Worm (Caenorhabditis elegans) whole organism, L1 larva: ENCODE measurements around the gene fndc-1.
A peak's percentile ranks its signal among the peaks of the same experiment; 100 is the strongest.

Source experiments
- F16B12.6 ChIP-seq: fragments of 150-350 bp; optimal IDR thresholded peaks from 2 replicates; lab custom pipeline; 2014; ENCODE audit warnings: missing biosample characterization, missing genetic modification characterization
- aly-2 ChIP-seq: fragments of 150-350 bp; optimal IDR thresholded peaks from 2 replicates; lab custom pipeline; 2014; ENCODE audit warnings: missing biosample characterization, missing genetic modification characterization
- ama-1 ChIP-seq: fragments of 150-350 bp; optimal IDR thresholded peaks from 2 replicates; lab custom pipeline; 2014
- blmp-1 ChIP-seq: fragments of 150-350 bp; optimal IDR thresholded peaks from 2 replicates; lab custom pipeline; 2014; ENCODE audit warnings: missing biosample characterization, missing genetic modification characterization
- ceh-8 ChIP-seq: fragments of 200-800 bp; sonication (Bioruptor generic); optimal IDR thresholded peaks from 2 replicates; lab custom pipeline; 2018; ENCODE audit warnings: mild to moderate bottlenecking, missing genetic modification characterization, moderate library complexity, missing compliant biosample characterization
- ceh-82 ChIP-seq, 3 experiments: fragments of 150-350 bp in 1 of 3; sonication (generic microtip) in 2 of 3; optimal IDR thresholded peaks; 2 replicates each; lab custom pipeline; 2014 to 2017; ENCODE audit warnings: missing biosample characterization in 3 of 3, missing genetic modification characterization in 3 of 3
- ceh-90 ChIP-seq: sonication (generic microtip); optimal IDR thresholded peaks from 2 replicates; lab custom pipeline; 2016; ENCODE audit warnings: missing genetic modification characterization, missing compliant biosample characterization
- ces-1 ChIP-seq: fragments of 150-350 bp; optimal IDR thresholded peaks from 2 replicates; lab custom pipeline; 2014; ENCODE audit warnings: missing biosample characterization, missing genetic modification reagents, missing genetic modification characterization
- efl-1 ChIP-seq, 4 experiments: fragments of 150-350 bp; optimal IDR thresholded peaks in 3 of 4; peaks in 1 of 4; 1 replicate in 1 of 4; 2 replicates in 3 of 4; lab custom pipeline; 2014; ENCODE audit warnings: missing biosample characterization in 2 of 4, missing genetic modification characterization in 2 of 4, missing genetic modification reagents in 2 of 4
- elt-3 ChIP-seq, 6 experiments: fragments of 150-350 bp in 1 of 6; sonication (generic microtip); optimal IDR thresholded peaks; 2 replicates each; lab custom pipeline; 2017 to 2018; ENCODE audit warnings: missing biosample characterization in 6 of 6, missing genetic modification characterization in 6 of 6, inconsistent platforms in 1 of 6
- fkh-8 ChIP-seq: sonication (generic microtip); optimal IDR thresholded peaks from 2 replicates; lab custom pipeline; 2016; ENCODE audit warnings: mild to moderate bottlenecking, missing genetic modification characterization, missing compliant biosample characterization
- fos-1 ChIP-seq: fragments of 150-350 bp; optimal IDR thresholded peaks from 2 replicates; lab custom pipeline; 2014; ENCODE audit warnings: missing biosample characterization, missing genetic modification characterization
- hpl-2 ChIP-seq: fragments of 150-350 bp; optimal IDR thresholded peaks from 2 replicates; lab custom pipeline; 2014; ENCODE audit warnings: missing biosample characterization, missing genetic modification reagents, missing genetic modification characterization
- irx-1 ChIP-seq: sonication (generic microtip); optimal IDR thresholded peaks from 2 replicates; lab custom pipeline; 2016; ENCODE audit warnings: missing genetic modification characterization, missing compliant biosample characterization
- isw-1 ChIP-seq: fragments of 200-800 bp; sonication (Bioruptor generic); IDR thresholded peaks from 2 replicates; pipeline ENCODE4 v1.3.6; 2022; ENCODE audit warnings: missing genetic modification characterization, missing compliant biosample characterization
- lin-13 ChIP-seq: fragments of 150-350 bp; optimal IDR thresholded peaks from 2 replicates; lab custom pipeline; 2014; ENCODE audit warnings: missing biosample characterization, missing genetic modification reagents, missing genetic modification characterization
- lin-35 ChIP-seq, 2 experiments: fragments of 150-350 bp; optimal IDR thresholded peaks; 2 replicates each; lab custom pipeline; 2014; ENCODE audit warnings: missing biosample characterization in 2 of 2, missing genetic modification characterization in 2 of 2, missing genetic modification reagents in 2 of 2
- lin-39 ChIP-seq: fragments of 150-350 bp; optimal IDR thresholded peaks from 2 replicates; lab custom pipeline; 2014; ENCODE audit warnings: missing biosample characterization, missing genetic modification reagents, missing genetic modification characterization
- lsy-2 ChIP-seq, 2 experiments: fragments of 150-350 bp; optimal IDR thresholded peaks; 2 replicates each; lab custom pipeline; 2014; ENCODE audit warnings: missing biosample characterization in 2 of 2, missing genetic modification characterization in 2 of 2
- mdl-1 ChIP-seq, 2 experiments: fragments of 150-350 bp; optimal IDR thresholded peaks; 2 replicates each; lab custom pipeline; 2014 to 2017; ENCODE audit warnings: missing biosample characterization in 2 of 2, missing genetic modification characterization in 2 of 2, inconsistent platforms in 1 of 2
- nhr-47 ChIP-seq: sonication (generic microtip); optimal IDR thresholded peaks from 2 replicates; lab custom pipeline; 2016; ENCODE audit warnings: mild to moderate bottlenecking, missing genetic modification characterization, moderate library complexity, missing compliant biosample characterization
- nhr-76 ChIP-seq: sonication (generic microtip); optimal IDR thresholded peaks from 2 replicates; lab custom pipeline; 2017; ENCODE audit warnings: missing biosample characterization, missing genetic modification characterization
- nhr-77 ChIP-seq: fragments of 150-350 bp; optimal IDR thresholded peaks from 2 replicates; lab custom pipeline; 2014; ENCODE audit warnings: missing biosample characterization, missing genetic modification characterization
- nhr-90 ChIP-seq: sonication (generic microtip); optimal IDR thresholded peaks from 2 replicates; lab custom pipeline; 2016; ENCODE audit warnings: mild to moderate bottlenecking, missing genetic modification characterization, missing compliant biosample characterization; ENCODE audit not compliant: poor library complexity
- snu-23 ChIP-seq: sonication (generic microtip); optimal IDR thresholded peaks from 2 replicates; lab custom pipeline; 2016; ENCODE audit warnings: missing genetic modification characterization, missing compliant biosample characterization
- tlp-1 ChIP-seq: fragments of 150-350 bp; optimal IDR thresholded peaks from 2 replicates; lab custom pipeline; 2014; ENCODE audit warnings: missing biosample characterization, missing genetic modification characterization
- unc-130 ChIP-seq: fragments of 150-350 bp; optimal IDR thresholded peaks from 2 replicates; lab custom pipeline; 2017; ENCODE audit warnings: missing biosample characterization, missing genetic modification characterization, inconsistent platforms
- unc-30 ChIP-seq: sonication (generic microtip); optimal IDR thresholded peaks from 2 replicates; lab custom pipeline; 2017; ENCODE audit warnings: missing biosample characterization, missing genetic modification characterization
- unc-86 ChIP-seq: sonication (generic microtip); optimal IDR thresholded peaks from 2 replicates; lab custom pipeline; 2016; ENCODE audit warnings: missing genetic modification characterization, missing compliant biosample characterization
- unc-98 ChIP-seq: fragments of 200-800 bp; sonication (Bioruptor generic); IDR thresholded peaks from 2 replicates; pipeline ENCODE4 v1.3.6; 2022; ENCODE audit warnings: missing genetic modification characterization, missing compliant biosample characterization
- vab-15 ChIP-seq: sonication (generic microtip); optimal IDR thresholded peaks from 2 replicates; lab custom pipeline; 2017; ENCODE audit warnings: missing genotype, mild to moderate bottlenecking, missing genetic modification characterization, missing compliant biosample characterization
- zag-1 ChIP-seq: fragments of 150-350 bp; optimal IDR thresholded peaks from 2 replicates; lab custom pipeline; 2014; ENCODE audit warnings: missing biosample characterization, missing genetic modification characterization
- zip-4 ChIP-seq: fragments of 200-800 bp; sonication (Bioruptor generic); optimal IDR thresholded peaks from 2 replicates; lab custom pipeline; 2018; ENCODE audit warnings: mild to moderate bottlenecking, missing genetic modification characterization, moderate library complexity, missing compliant biosample characterization
- ztf-11 ChIP-seq, 2 experiments: sonication (generic microtip); optimal IDR thresholded peaks; 2 replicates each; lab custom pipeline; 2016 to 2017; ENCODE audit warnings: missing genetic modification characterization in 2 of 2, missing biosample characterization in 1 of 2, missing compliant biosample characterization in 1 of 2

fndc-1 gene

DNA sequence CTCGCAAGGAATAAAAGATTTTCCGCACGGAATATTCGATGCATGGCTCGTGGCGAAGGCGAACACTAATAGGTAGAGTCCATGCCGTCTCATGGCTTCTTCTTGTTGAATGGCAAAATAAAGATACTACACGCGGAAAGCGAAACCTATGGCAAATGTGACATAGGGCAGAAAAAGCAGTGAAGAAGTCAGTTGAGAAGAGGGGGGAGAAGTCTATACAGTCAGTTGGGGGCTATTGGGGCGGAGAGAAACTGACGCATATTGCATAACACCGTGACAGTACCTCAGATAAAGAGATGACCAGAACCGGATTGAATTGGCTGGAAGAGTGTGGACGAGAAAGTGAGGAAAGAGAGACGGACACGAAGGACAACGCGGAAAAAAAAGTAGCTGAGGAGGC is 10.3 kb upstream of the fndc-1 start, which contains the start of gene T06D8.10:
Gene T06D8.10, minus strand, starts transcription at position 101 of the 400 bp plus-strand sequence.
- TF ChIP-seq blmp-1 (tag; lab: Kevin White, UChicago), result peak; percentile 16
- no peak for TF ChIP-seq lin-35 (GFP tag; optimal IDR thresholded peaks at IDR 0.05; lab: Kevin White, UChicago)

DNA sequence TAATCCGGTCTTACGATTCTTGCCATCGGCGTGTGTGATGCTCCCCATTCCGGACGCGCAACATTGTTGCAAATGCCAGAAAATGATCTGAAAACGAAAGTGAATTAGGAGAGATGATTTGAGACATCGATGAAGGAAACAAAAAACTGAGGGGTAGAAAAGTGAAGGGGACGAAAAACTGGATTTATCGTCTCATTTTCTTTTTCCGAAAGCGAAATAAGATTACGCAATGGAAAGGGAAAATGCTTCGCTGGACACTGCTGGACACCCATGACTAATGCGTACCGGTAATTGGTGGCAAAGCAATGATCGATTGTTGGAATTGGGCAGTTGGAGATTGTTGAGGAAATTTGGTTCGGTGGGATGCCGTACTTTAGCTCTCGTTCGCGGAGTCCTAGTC is 9.4 kb upstream of the fndc-1 start:
- TF ChIP-seq ceh-8 (GFP tag; lab: Kevin White, UChicago) (no peak), blmp-1 (tag; lab: Kevin White, UChicago) (peak; percentile 95)

DNA sequence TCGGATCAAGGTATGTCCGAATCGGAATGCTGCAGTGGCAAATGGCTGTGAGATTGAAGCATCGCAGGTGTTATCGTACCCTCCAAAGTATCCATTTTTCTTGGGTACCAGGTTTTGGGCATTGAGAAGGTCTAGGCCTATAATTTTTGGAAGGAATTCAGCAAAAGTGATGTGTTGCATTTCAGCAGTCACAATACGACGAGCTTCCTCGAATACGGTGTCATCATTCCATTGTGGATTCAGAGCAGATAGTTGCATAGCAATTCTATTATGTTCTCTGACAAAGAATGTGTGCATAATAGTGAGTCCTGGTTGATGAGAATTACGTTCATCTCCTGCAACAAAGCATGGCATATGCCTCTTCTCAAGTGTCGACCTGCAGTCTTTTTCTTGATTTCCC is 5.8 kb upstream of the fndc-1 start:
- no peak for TF ChIP-seq aly-2
- no peak for TF ChIP-seq ceh-82 (tag; optimal IDR thresholded peaks at IDR 0.05; lab: Kevin White, UChicago)
- TF ChIP-seq vab-15 (tag; lab: Kevin White, UChicago), result no peak
- TF ChIP-seq ztf-11 (tag; optimal IDR thresholded peaks at IDR 0.05; lab: Kevin White, UChicago), result no peak
- TF ChIP-seq lin-13 (GFP tag; lab: Kevin White, UChicago), result no peak
- no peak for TF ChIP-seq lsy-2 (tag; optimal IDR thresholded peaks at IDR 0.05; lab: Kevin White, UChicago)
- no peak for TF ChIP-seq elt-3 (tag; optimal IDR thresholded peaks at IDR 0.05; lab: Kevin White, UChicago)
- TF ChIP-seq zag-1, result no peak
- no peak for TF ChIP-seq isw-1
- no peak for TF ChIP-seq unc-130
- no peak for TF ChIP-seq ceh-90 (tag; lab: Kevin White, UChicago)
- no peak for TF ChIP-seq fos-1
- no peak for TF ChIP-seq mdl-1 (tag; optimal IDR thresholded peaks at IDR 0.05; lab: Kevin White, UChicago)
- TF ChIP-seq irx-1 (tag; lab: Kevin White, UChicago), result no peak
- TF ChIP-seq ces-1 (GFP tag; lab: Kevin White, UChicago), result no peak
- no peak for TF ChIP-seq unc-86 (tag; lab: Kevin White, UChicago)

DNA sequence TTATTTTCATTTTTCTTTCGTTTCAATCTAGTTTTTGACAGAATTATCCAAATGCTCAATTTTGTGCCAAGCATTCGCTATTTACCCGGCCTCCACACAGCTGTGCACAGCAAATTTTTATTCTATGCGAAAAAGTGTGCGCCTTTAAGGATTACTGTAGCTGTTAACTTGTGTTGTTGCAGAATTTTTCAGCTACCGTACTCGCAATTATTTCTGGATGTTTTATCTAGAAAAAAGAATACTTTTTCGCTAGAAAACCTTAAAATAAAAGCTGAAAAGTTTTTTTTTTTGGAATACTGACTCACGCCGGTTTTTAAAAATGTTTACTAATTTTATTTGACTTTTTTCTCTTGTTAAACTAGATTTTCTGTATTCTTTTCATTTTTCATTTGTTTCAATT is 4.4 kb upstream of the fndc-1 start:
- TF ChIP-seq efl-1 (optimal IDR thresholded peaks at IDR 0.05; lab: Kevin White, UChicago) (no peak), efl-1 (GFP tag; optimal IDR thresholded peaks at IDR 0.05 in 1 of 2; lab: Kevin White, UChicago) (no peak), unc-30 (tag; lab: Kevin White, UChicago) (no peak), snu-23 (no peak), lin-13 (GFP tag; lab: Kevin White, UChicago) (no peak), nhr-76 (no peak), lin-39 (no peak), ceh-82 (tag; optimal IDR thresholded peaks at IDR 0.05; lab: Kevin White, UChicago) (no peak), unc-98 (GFP tag; lab: Robert Waterston, UW) (no peak), nhr-77 (no peak), fkh-8 (tag; lab: Kevin White, UChicago) (no peak), zip-4 (GFP tag; lab: Kevin White, UChicago) (no peak), ces-1 (GFP tag; lab: Kevin White, UChicago) (no peak), ama-1 (lab: Kevin White, UChicago) (no peak), F16B12.6 (tag; lab: Kevin White, UChicago) (no peak), tlp-1 (tag; lab: Kevin White, UChicago) (no peak), nhr-47 (tag; lab: Kevin White, UChicago) (no peak), hpl-2 (GFP tag; lab: Kevin White, UChicago) (no peak), fos-1 (no peak)

DNA sequence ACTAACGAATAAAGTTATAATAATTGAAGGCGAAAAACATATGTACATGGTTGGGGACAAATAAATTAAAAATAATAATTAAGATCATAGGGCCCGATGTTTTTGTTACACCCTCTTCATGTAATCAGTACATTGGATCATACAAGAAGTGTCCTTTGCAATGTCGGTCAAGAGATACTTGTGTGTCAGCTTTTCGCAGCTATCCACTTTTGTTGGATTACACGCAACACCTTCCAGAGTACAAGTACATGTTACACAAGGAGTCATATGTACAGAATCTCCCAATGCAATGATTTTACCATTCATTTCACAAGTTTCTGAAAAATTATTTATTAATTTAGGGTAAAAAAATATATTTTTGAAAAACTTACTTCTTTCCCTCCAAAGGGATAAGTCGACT is 3.8 kb upstream of the fndc-1 start:
- no peak for TF ChIP-seq efl-1 (optimal IDR thresholded peaks at IDR 0.05; lab: Kevin White, UChicago)
- peak in 1 of 2 experiments; percentile 89 for TF ChIP-seq efl-1 (GFP tag; optimal IDR thresholded peaks at IDR 0.05 in 1 of 2; lab: Kevin White, UChicago)
- peak; percentile 0 for TF ChIP-seq nhr-90 (tag; lab: Kevin White, UChicago)
- TF ChIP-seq lin-13 (GFP tag; lab: Kevin White, UChicago), result no peak
